Fruit fly (Drosophila melanogaster) whole organism, embryonic: ENCODE results near the gene CG9674.

Experiments used
- Ada2b ChIP-seq: fragments of 200-800 bp; sonication (Bioruptor generic); IDR thresholded peaks from 2 replicates; pipeline ENCODE4 v1.3.6; 2022; ENCODE audit warnings: missing biosample characterization, missing genetic modification characterization
- Adf1 ChIP-seq: fragments of 200-800 bp; sonication (Bioruptor generic); IDR thresholded peaks from 2 replicates; pipeline ENCODE4 v1.3.6; 2022; ENCODE audit warnings: missing biosample characterization, missing genetic modification characterization
- CG10321 ChIP-seq: fragments of 200-800 bp; sonication (Bioruptor generic); IDR thresholded peaks from 2 replicates; pipeline ENCODE4 v1.3.6; 2022; ENCODE audit warnings: missing biosample characterization, missing genetic modification characterization
- CG12155 ChIP-seq: fragments of 200-800 bp; sonication (Bioruptor generic); optimal IDR thresholded peaks from 3 replicates; lab custom pipeline; 2016; ENCODE audit warnings: missing biosample characterization, missing genetic modification characterization
- CG12744 ChIP-seq: fragments of 200-800 bp; sonication (Bioruptor generic); optimal IDR thresholded peaks from 2 replicates; lab custom pipeline; 2016; ENCODE audit warnings: missing biosample characterization, missing genetic modification characterization
- CG12769 ChIP-seq: fragments of 200-800 bp; sonication (Bioruptor generic); optimal IDR thresholded peaks from 2 replicates; lab custom pipeline; 2019; ENCODE audit warnings: missing biosample characterization, mild to moderate bottlenecking, missing genetic modification characterization, moderate library complexity
- CG15011 ChIP-seq: fragments of 200-800 bp; sonication (Bioruptor generic); optimal IDR thresholded peaks from 3 replicates; lab custom pipeline; 2018; ENCODE audit warnings: missing biosample characterization, mild to moderate bottlenecking, missing genetic modification characterization
- CG16863 ChIP-seq: fragments of 200-800 bp; sonication (Bioruptor generic); optimal IDR thresholded peaks from 3 replicates; lab custom pipeline; 2016; ENCODE audit warnings: missing biosample characterization, missing genetic modification characterization
- CG17328 ChIP-seq: fragments of 200-800 bp; sonication (Bioruptor generic); IDR thresholded peaks from 2 replicates; pipeline ENCODE4 v1.3.6; 2022; ENCODE audit warnings: missing biosample characterization, missing genetic modification characterization
- CG1792 ChIP-seq: fragments of 200-800 bp; sonication (Bioruptor generic); optimal IDR thresholded peaks from 2 replicates; lab custom pipeline; 2016; ENCODE audit warnings: missing biosample characterization, missing genetic modification characterization
- CG2129 ChIP-seq: fragments of 200-800 bp; sonication (Bioruptor generic); IDR thresholded peaks from 2 replicates; pipeline ENCODE4 v1.3.6; 2022; ENCODE audit warnings: missing biosample characterization, missing genetic modification characterization; ENCODE audit not compliant: partially characterized antibody
- CG2202 ChIP-seq: fragments of 200-800 bp; sonication (Bioruptor generic); optimal IDR thresholded peaks from 2 replicates; lab custom pipeline; 2018; ENCODE audit warnings: missing biosample characterization, mild to moderate bottlenecking, missing genetic modification characterization
- CG2875 ChIP-seq: fragments of 200-800 bp; sonication (Bioruptor generic); optimal IDR thresholded peaks from 2 replicates; lab custom pipeline; 2017; ENCODE audit warnings: missing biosample characterization, mild to moderate bottlenecking, missing genetic modification characterization, missing genetic modification reagents
- CG34422 ChIP-seq: fragments of 200-800 bp; sonication (Bioruptor generic); IDR thresholded peaks from 3 replicates; pipeline ENCODE4 v1.3.6; 2022; ENCODE audit warnings: missing biosample characterization, missing genetic modification characterization
- CG4360 ChIP-seq: fragments of 200-800 bp; sonication (Bioruptor generic); IDR thresholded peaks from 2 replicates; pipeline ENCODE4 v1.3.6; 2022; ENCODE audit warnings: missing biosample characterization, missing genetic modification characterization
- CG4617 ChIP-seq: fragments of 200-800 bp; sonication (Bioruptor generic); optimal IDR thresholded peaks from 3 replicates; lab custom pipeline; 2016; ENCODE audit warnings: missing biosample characterization, missing genetic modification characterization, borderline replicate concordance
- CG6654 ChIP-seq: fragments of 200-800 bp; sonication (Bioruptor generic); optimal IDR thresholded peaks from 2 replicates; lab custom pipeline; 2017; ENCODE audit warnings: missing biosample characterization, mild to moderate bottlenecking, missing genetic modification characterization
- CG6765 ChIP-seq: fragments of 200-800 bp; sonication (Bioruptor generic); optimal IDR thresholded peaks from 3 replicates; lab custom pipeline; 2017; ENCODE audit warnings: missing biosample characterization, mild to moderate bottlenecking, missing genetic modification characterization
- CG6791 ChIP-seq: fragments of 200-800 bp; sonication (Bioruptor generic); IDR thresholded peaks from 3 replicates; pipeline ENCODE4 v1.3.6; 2022; ENCODE audit warnings: missing biosample characterization, missing genetic modification characterization; ENCODE audit not compliant: partially characterized antibody
- CG7271 ChIP-seq: fragments of 200-800 bp; sonication (Bioruptor generic); optimal IDR thresholded peaks from 2 replicates; lab custom pipeline; 2018; ENCODE audit warnings: missing biosample characterization, mild to moderate bottlenecking, missing genetic modification characterization, moderate library complexity
- CG9437 ChIP-seq: fragments of 200-800 bp; sonication (Bioruptor generic); optimal IDR thresholded peaks from 2 replicates; lab custom pipeline; 2018; ENCODE audit warnings: missing biosample characterization, mild to moderate bottlenecking, missing genetic modification characterization
- CG9876 ChIP-seq: fragments of 200-800 bp; sonication (Bioruptor generic); optimal IDR thresholded peaks from 2 replicates; lab custom pipeline; 2016; ENCODE audit warnings: missing biosample characterization, missing genetic modification characterization
- CG9932 ChIP-seq: fragments of 200-800 bp; sonication (Bioruptor generic); IDR thresholded peaks from 2 replicates; pipeline ENCODE4 v1.3.6; 2022; ENCODE audit warnings: missing biosample characterization, missing genetic modification characterization
- CTCF ChIP-seq: fragments of 200-800 bp; sonication (Bioruptor generic); optimal IDR thresholded peaks from 2 replicates; lab custom pipeline; 2017; ENCODE audit warnings: missing biosample characterization, mild to moderate bottlenecking, missing genetic modification characterization, moderate library complexity
- Deaf1 ChIP-seq: fragments of 200-800 bp; optimal IDR thresholded peaks from 3 replicates; lab custom pipeline; 2019; ENCODE audit warnings: missing biosample characterization, mild to moderate bottlenecking, missing genetic modification characterization, moderate library complexity
- Drgx ChIP-seq: fragments of 200-800 bp; sonication (Bioruptor generic); IDR thresholded peaks from 2 replicates; pipeline ENCODE4 v1.3.6; 2022; ENCODE audit warnings: missing biosample characterization, missing genetic modification characterization
- E2f2 ChIP-seq: fragments of 200-800 bp; sonication (Bioruptor generic); IDR thresholded peaks from 2 replicates; pipeline ENCODE4 v1.3.6; 2022; ENCODE audit warnings: missing biosample characterization, missing genetic modification characterization
- GATAe ChIP-seq: fragments of 200-800 bp; sonication (Bioruptor generic); conservative IDR thresholded peaks from 2 replicates; pipeline ENCODE4 v1.3.6; 2022; ENCODE audit warnings: missing biosample characterization, missing genetic modification characterization
- Hand ChIP-seq: fragments of 200-800 bp; sonication (Bioruptor generic); optimal IDR thresholded peaks from 2 replicates; lab custom pipeline; 2017; ENCODE audit warnings: mild to moderate bottlenecking, missing biosample characterization, missing genetic modification reagents, missing genetic modification characterization
- Hsf ChIP-seq: fragments of 200-800 bp; sonication (Bioruptor generic); optimal IDR thresholded peaks from 3 replicates; lab custom pipeline; 2016; ENCODE audit warnings: missing biosample characterization, missing genetic modification characterization
- Oli ChIP-seq: fragments of 200-800 bp; sonication (Bioruptor generic); optimal IDR thresholded peaks from 2 replicates; lab custom pipeline; 2018; ENCODE audit warnings: missing biosample characterization, mild to moderate bottlenecking, missing genetic modification characterization, moderate library complexity
- Sry-β ChIP-seq: fragments of 200-800 bp; sonication (Bioruptor generic); optimal IDR thresholded peaks from 2 replicates; lab custom pipeline; 2018; ENCODE audit warnings: missing biosample characterization, mild to moderate bottlenecking, missing genetic modification characterization, moderate library complexity
- Sry-δ ChIP-seq: fragments of 200-800 bp; sonication (Bioruptor generic); optimal IDR thresholded peaks from 2 replicates; lab custom pipeline; 2016; ENCODE audit warnings: missing biosample characterization, missing genetic modification characterization
- Trl ChIP-seq, 3 experiments: fragments of >200 bp in 2 of 3; fragments of 200-800 bp in 1 of 3; sonication (Bioruptor generic) in 1 of 3; optimal IDR thresholded peaks; 2 replicates in 1 of 3; 3 replicates in 2 of 3; lab custom pipeline; 2016 to 2017; ENCODE audit warnings: missing biosample characterization in 1 of 3, missing genetic modification characterization in 1 of 3
- ara ChIP-seq: fragments of 200-800 bp; sonication (Bioruptor generic); IDR thresholded peaks from 2 replicates; pipeline ENCODE4 v1.3.6; 2022; ENCODE audit warnings: missing biosample characterization, missing genetic modification characterization
- ci ChIP-seq: fragments of 200-800 bp; sonication (Bioruptor generic); IDR thresholded peaks from 3 replicates; pipeline ENCODE4 v1.3.6; 2022; ENCODE audit warnings: missing biosample characterization, missing genetic modification characterization
- esg ChIP-seq: fragments of 200-800 bp; sonication (Bioruptor generic); conservative IDR thresholded peaks from 2 replicates; pipeline ENCODE4 v1.3.6; 2022; ENCODE audit warnings: missing biosample characterization, missing genetic modification characterization
- ftz-f1 ChIP-seq: fragments of 200-800 bp; sonication (Bioruptor generic); optimal IDR thresholded peaks from 2 replicates; lab custom pipeline; 2016; ENCODE audit warnings: missing biosample characterization, missing genetic modification characterization
- hkb ChIP-seq, 2 experiments: fragments of 200-800 bp in 1 of 2; fragments of >200 bp in 1 of 2; sonication (Bioruptor generic) in 1 of 2; IDR thresholded peaks in 1 of 2; optimal IDR thresholded peaks in 1 of 2; 2 replicates each; pipeline versions ENCODE4 v1.3.6 to Lab custom; 2017 to 2022; ENCODE audit warnings: missing biosample characterization in 1 of 2, missing genetic modification characterization in 1 of 2
- ind ChIP-seq: fragments of 200-800 bp; sonication (Bioruptor generic); optimal IDR thresholded peaks from 3 replicates; lab custom pipeline; 2016; ENCODE audit warnings: missing biosample characterization, missing genetic modification characterization
- klu ChIP-seq: fragments of 200-800 bp; sonication (Bioruptor generic); IDR thresholded peaks from 2 replicates; pipeline ENCODE4 v1.3.6; 2022; ENCODE audit warnings: missing biosample characterization, missing genetic modification characterization
- kni ChIP-seq: fragments of 200-800 bp; sonication (Bioruptor generic); optimal IDR thresholded peaks from 3 replicates; lab custom pipeline; 2017; ENCODE audit warnings: mild to moderate bottlenecking, missing biosample characterization, missing genetic modification reagents, missing genetic modification characterization
- lmd ChIP-seq: fragments of 200-800 bp; sonication (Bioruptor generic); IDR thresholded peaks from 2 replicates; pipeline ENCODE4 v1.3.6; 2022; ENCODE audit warnings: missing biosample characterization, missing genetic modification characterization
- lov ChIP-seq, 2 experiments: fragments of 200-800 bp in 1 of 2; fragments of >200 bp in 1 of 2; sonication (Bioruptor generic) in 1 of 2; IDR thresholded peaks in 1 of 2; optimal IDR thresholded peaks in 1 of 2; 2 replicates in 1 of 2; 3 replicates in 1 of 2; pipeline versions ENCODE4 v1.3.6 to Lab custom; 2017 to 2022; ENCODE audit warnings: missing biosample characterization in 1 of 2, missing genetic modification characterization in 1 of 2
- nerfin-2 ChIP-seq: fragments of 200-800 bp; sonication (Bioruptor generic); IDR thresholded peaks from 2 replicates; pipeline ENCODE4 v1.3.6; 2022; ENCODE audit warnings: missing biosample characterization, missing genetic modification characterization; ENCODE audit not compliant: partially characterized antibody
- odd ChIP-seq: fragments of 200-800 bp; sonication (Bioruptor generic); optimal IDR thresholded peaks from 2 replicates; lab custom pipeline; 2017; ENCODE audit warnings: missing biosample characterization, mild to moderate bottlenecking, missing genetic modification characterization
- slou ChIP-seq: fragments of 200-800 bp; sonication (Bioruptor generic); optimal IDR thresholded peaks from 3 replicates; lab custom pipeline; 2016; ENCODE audit warnings: missing biosample characterization, missing genetic modification characterization
- sob ChIP-seq: fragments of 200-800 bp; sonication (Bioruptor generic); IDR thresholded peaks from 2 replicates; pipeline ENCODE4 v1.3.6; 2022; ENCODE audit warnings: missing biosample characterization, missing genetic modification characterization
- sr ChIP-seq: fragments of 200-800 bp; sonication (Bioruptor generic); IDR thresholded peaks from 3 replicates; pipeline ENCODE4 v1.3.6; 2022; ENCODE audit warnings: missing biosample characterization, missing genetic modification characterization
- wdn ChIP-seq: fragments of 200-800 bp; sonication (Bioruptor generic); IDR thresholded peaks from 2 replicates; pipeline ENCODE4 v1.3.6; 2022; ENCODE audit warnings: missing biosample characterization, missing genetic modification characterization
- wek ChIP-seq: fragments of 200-800 bp; sonication (Bioruptor generic); optimal IDR thresholded peaks from 3 replicates; lab custom pipeline; 2018; ENCODE audit warnings: missing biosample characterization, mild to moderate bottlenecking, missing genetic modification characterization, moderate library complexity

The CG9674 gene

dm6 chr3L:16749726-16750125 is 57.8 kb downstream of the CG9674 start (continued):
- TF ChIP-seq CG15011 (GFP tag; lab: Kevin White, UChicago) (no peak), Sry-β (GFP tag; lab: Kevin White, UChicago) (no peak), Oli (tag; lab: Kevin White, UChicago) (peak; percentile 7), Hsf (no peak), CG1792 (no peak), CG34422 (no peak), CG9932 (GFP tag; lab: Robert Waterston, UW) (no peak), hkb (optimal IDR thresholded peaks at IDR 0.05; lab: Kevin White, UChicago) (no peak), hkb (GFP tag; IDR thresholded peaks at IDR 0.05; lab: Robert Waterston, UW) (peak; percentile 45; the same call in 1 of the 2 replicates), lmd (no peak; the same call in 1 of the 2 replicates), ind (no peak), Sry-δ (GFP tag; lab: Kevin White, UChicago) (no peak), CG7271 (tag; lab: Kevin White, UChicago) (no peak), CG17328 (GFP tag; lab: Robert Waterston, UW) (no peak), ara (GFP tag; lab: Robert Waterston, UW) (no peak), Deaf1 (tag; lab: Kevin White, UChicago) (no peak), Trl (optimal IDR thresholded peaks at IDR 0.05; lab: Kevin White, UChicago) (no peak), Trl (GFP tag; optimal IDR thresholded peaks at IDR 0.05; lab: Kevin White, UChicago) (no peak), slou (GFP tag; lab: Kevin White, UChicago) (no peak), CG2875 (peak; percentile 13), GATAe (GFP tag; lab: Robert Waterston, UW) (no peak), nerfin-2 (GFP tag; lab: Robert Waterston, UW) (no peak), Drgx (peak; percentile 59), odd (no peak), sr (GFP tag; lab: Robert Waterston, UW) (no peak), CG4617 (GFP tag; lab: Kevin White, UChicago) (no peak), ftz-f1 (GFP tag; lab: Kevin White, UChicago) (no peak), wek (GFP tag; lab: Kevin White, UChicago) (no peak), sob (GFP tag; lab: Robert Waterston, UW) (no peak), CG6765 (GFP tag; lab: Kevin White, UChicago) (no peak), E2f2 (GFP tag; lab: Robert Waterston, UW) (no peak), CG10321 (GFP tag; lab: Robert Waterston, UW) (no peak), Ada2b (no peak), esg (no peak), CTCF (no peak), klu (GFP tag; lab: Robert Waterston, UW) (no peak), CG4360 (no peak), CG12744 (GFP tag; lab: Kevin White, UChicago) (no peak), lov (optimal IDR thresholded peaks at IDR 0.05; lab: Kevin White, UChicago) (no peak), lov (GFP tag; IDR thresholded peaks at IDR 0.05; lab: Robert Waterston, UW) (no peak), ci (GFP tag; lab: Robert Waterston, UW) (no peak), CG9437 (no peak), CG2129 (no peak), CG16863 (GFP tag; lab: Kevin White, UChicago) (no peak), CG12769 (tag; lab: Kevin White, UChicago) (no peak), CG9876 (GFP tag; lab: Kevin White, UChicago) (no peak), wdn (GFP tag; lab: Robert Waterston, UW) (no peak), CG6654 (GFP tag; lab: Kevin White, UChicago) (no peak), Hand (GFP tag; lab: Kevin White, UChicago) (no peak), CG12155 (GFP tag; lab: Kevin White, UChicago) (no peak), CG6791 (GFP tag; lab: Robert Waterston, UW) (no peak), kni (GFP tag; lab: Kevin White, UChicago) (no peak), Adf1 (no peak), CG2202 (tag; lab: Kevin White, UChicago) (no peak)
